Fruit fly (Drosophila melanogaster) whole organism, embryonic: ENCODE data around the gene CG6163.

Source experiments
- Asciz ChIP-seq: fragments of 200-800 bp; sonication (Bioruptor generic); optimal IDR thresholded peaks from 2 replicates; lab custom pipeline; 2017; ENCODE audit warnings: missing biosample characterization, mild to moderate bottlenecking, missing genetic modification characterization, missing genetic modification reagents
- CG11696 ChIP-seq: fragments of 200-800 bp; sonication (Bioruptor generic); IDR thresholded peaks from 2 replicates; pipeline ENCODE4 v1.3.6; 2022; ENCODE audit warnings: missing biosample characterization, missing genetic modification characterization
- CG13123 ChIP-seq: fragments of 200-800 bp; sonication (Bioruptor generic); optimal IDR thresholded peaks from 2 replicates; lab custom pipeline; 2016; ENCODE audit warnings: missing biosample characterization, missing genetic modification characterization
- Opbp ChIP-seq: fragments of 200-800 bp; sonication (Bioruptor generic); IDR thresholded peaks from 3 replicates; pipeline ENCODE4 v1.3.6; 2022; ENCODE audit warnings: missing biosample characterization, missing genetic modification characterization; ENCODE audit not compliant: partially characterized antibody
- Sin3A ChIP-seq: fragments of >200 bp; optimal IDR thresholded peaks from 2 replicates; lab custom pipeline; 2018
- kay ChIP-seq: fragments of 200-800 bp; sonication (Bioruptor generic); optimal IDR thresholded peaks from 2 replicates; lab custom pipeline; 2016; ENCODE audit warnings: missing biosample characterization, missing genetic modification characterization
- org-1 ChIP-seq: fragments of 200-800 bp; sonication (Bioruptor generic); optimal IDR thresholded peaks from 2 replicates; lab custom pipeline; 2017; ENCODE audit warnings: missing biosample characterization, missing genetic modification characterization
- pum ChIP-seq: fragments of 200-800 bp; sonication (Bioruptor generic); optimal IDR thresholded peaks from 2 replicates; lab custom pipeline; 2016; ENCODE audit warnings: missing biosample characterization, missing genetic modification characterization

dm6 chr3L:11393806-11394205 lies 29.1 kb upstream of the CG6163 start:
- TF ChIP-seq Asciz (GFP tag; lab: Kevin White, UChicago), result no peak
- TF ChIP-seq org-1, result no peak
- no peak for TF ChIP-seq CG11696 (GFP tag; lab: Robert Waterston, UW)
- no peak for TF ChIP-seq kay (GFP tag; lab: Kevin White, UChicago)
- no peak for TF ChIP-seq Sin3A (lab: Kevin White, UChicago)
- no peak for TF ChIP-seq pum (GFP tag; lab: Kevin White, UChicago)
- no peak for TF ChIP-seq Opbp (GFP tag; lab: Robert Waterston, UW)
- no peak for TF ChIP-seq CG13123 (GFP tag; lab: Kevin White, UChicago)
